Worm (Caenorhabditis elegans) whole organism, young adult: ENCODE data around the gene Y71H2AM.14.

Source experiments
- B0019.2 ChIP-seq: fragments of 200-800 bp; sonication (Bioruptor generic); conservative IDR thresholded peaks from 2 replicates; pipeline ENCODE4 v1.3.6; 2022; ENCODE audit warnings: missing genetic modification reagents, missing genetic modification characterization, missing compliant biosample characterization
- B0336.3 ChIP-seq: fragments of 200-800 bp; sonication (Bioruptor generic); IDR thresholded peaks from 2 replicates; pipeline ENCODE4 v1.3.6; 2022; ENCODE audit warnings: missing genetic modification characterization, missing compliant biosample characterization
- F57A8.1 ChIP-seq: fragments of 200-800 bp; sonication (Bioruptor generic); optimal IDR thresholded peaks from 2 replicates; lab custom pipeline; 2018; ENCODE audit warnings: mild to moderate bottlenecking, missing genetic modification characterization, moderate library complexity, missing compliant biosample characterization
- Y53F4B.3 ChIP-seq: fragments of 200-800 bp; sonication (Bioruptor generic); IDR thresholded peaks from 2 replicates; pipeline ENCODE4 v1.3.6; 2022; ENCODE audit warnings: missing genetic modification reagents, missing genetic modification characterization, missing compliant biosample characterization
- Y53G8AR.9 ChIP-seq: fragments of 200-800 bp; sonication (Bioruptor generic); conservative IDR thresholded peaks from 2 replicates; pipeline ENCODE4 v1.3.6; 2022; ENCODE audit warnings: missing genetic modification reagents, missing genetic modification characterization, missing compliant biosample characterization
- akir-1 ChIP-seq: fragments of 200-800 bp; sonication (Bioruptor generic); optimal IDR thresholded peaks from 2 replicates; lab custom pipeline; 2018; ENCODE audit warnings: mild to moderate bottlenecking, missing genetic modification characterization, moderate library complexity, missing compliant biosample characterization
- atf-7 ChIP-seq: sonication (generic microtip); optimal IDR thresholded peaks from 2 replicates; lab custom pipeline; 2017; ENCODE audit warnings: mild to moderate bottlenecking, missing genetic modification characterization, missing compliant biosample characterization
- attf-3 ChIP-seq: fragments of 200-800 bp; sonication (Bioruptor generic); conservative IDR thresholded peaks from 2 replicates; pipeline ENCODE4 v1.3.6; 2022; ENCODE audit warnings: missing genetic modification reagents, missing genetic modification characterization, missing compliant biosample characterization
- attf-5 ChIP-seq: fragments of 200-800 bp; sonication (Bioruptor generic); optimal IDR thresholded peaks from 2 replicates; lab custom pipeline; 2018; ENCODE audit warnings: mild to moderate bottlenecking, missing genetic modification characterization, missing compliant biosample characterization
- cebp-1 ChIP-seq, 2 experiments: fragments of 200-800 bp in 1 of 2; sonication (Bioruptor generic) in 1 of 2; sonication (generic microtip) in 1 of 2; IDR thresholded peaks in 1 of 2; optimal IDR thresholded peaks in 1 of 2; 2 replicates each; pipeline versions ENCODE4 v1.3.6 to Lab custom; 2017 to 2022; ENCODE audit warnings: missing compliant biosample characterization in 2 of 2, missing genetic modification characterization in 2 of 2, mild to moderate bottlenecking in 1 of 2, missing genetic modification reagents in 1 of 2, moderate library complexity in 1 of 2
- ceh-40 ChIP-seq: fragments of 200-800 bp; sonication (Bioruptor generic); IDR thresholded peaks from 2 replicates; pipeline ENCODE4 v1.3.6; 2022; ENCODE audit warnings: missing genetic modification characterization, missing compliant biosample characterization
- chd-7 ChIP-seq: sonication (generic microtip); optimal IDR thresholded peaks from 2 replicates; lab custom pipeline; 2016; ENCODE audit warnings: mild to moderate bottlenecking, missing genetic modification characterization, moderate library complexity, missing compliant biosample characterization
- dox-1 ChIP-seq: fragments of 200-800 bp; sonication (Bioruptor generic); IDR thresholded peaks from 2 replicates; pipeline ENCODE4 v1.3.6; 2022; ENCODE audit warnings: missing genetic modification reagents, missing genetic modification characterization, missing compliant biosample characterization
- egl-18 ChIP-seq: fragments of 200-800 bp; sonication (Bioruptor generic); IDR thresholded peaks from 2 replicates; pipeline ENCODE4 v1.3.6; 2022; ENCODE audit warnings: missing genetic modification reagents, missing genetic modification characterization, missing compliant biosample characterization
- egrh-3 ChIP-seq: fragments of 200-800 bp; sonication (Bioruptor generic); IDR thresholded peaks from 2 replicates; pipeline ENCODE4 v1.3.6; 2022; ENCODE audit warnings: missing genetic modification reagents, missing genetic modification characterization, missing compliant biosample characterization
- ekl-4 ChIP-seq: fragments of 200-800 bp; sonication (Bioruptor generic); IDR thresholded peaks from 2 replicates; pipeline ENCODE4 v1.3.6; 2022; ENCODE audit warnings: missing genetic modification reagents, missing genetic modification characterization, missing compliant biosample characterization
- ets-4 ChIP-seq: fragments of 200-800 bp; sonication (Bioruptor generic); optimal IDR thresholded peaks from 2 replicates; lab custom pipeline; 2018; ENCODE audit warnings: mild to moderate bottlenecking, missing genetic modification characterization, missing compliant biosample characterization
- hmg-20 ChIP-seq: fragments of 200-800 bp; sonication (Bioruptor generic); IDR thresholded peaks from 2 replicates; pipeline ENCODE4 v1.3.6; 2022; ENCODE audit warnings: missing genetic modification reagents, missing genetic modification characterization, missing compliant biosample characterization
- hrde-1 ChIP-seq: sonication (generic microtip); optimal IDR thresholded peaks from 2 replicates; lab custom pipeline; 2016; ENCODE audit warnings: missing genetic modification characterization, mild to moderate bottlenecking, missing compliant biosample characterization, moderate library complexity, missing genotype, missing genetic modification reagents, borderline replicate concordance
- let-607 ChIP-seq, 2 experiments: fragments of 200-800 bp in 1 of 2; sonication (Bioruptor generic) in 1 of 2; sonication (generic microtip) in 1 of 2; optimal IDR thresholded peaks; 2 replicates each; lab custom pipeline; 2016 to 2018; ENCODE audit warnings: mild to moderate bottlenecking in 2 of 2, missing compliant biosample characterization in 2 of 2, missing genetic modification characterization in 2 of 2, moderate library complexity in 2 of 2, missing genotype in 1 of 2
- lin-26 ChIP-seq: fragments of 200-800 bp; sonication (Bioruptor generic); IDR thresholded peaks from 2 replicates; pipeline ENCODE4 v1.3.6; 2022; ENCODE audit warnings: missing genetic modification reagents, missing genetic modification characterization, missing compliant biosample characterization
- lin-54 ChIP-seq: fragments of 200-800 bp; sonication (Bioruptor generic); optimal IDR thresholded peaks from 2 replicates; lab custom pipeline; 2018; ENCODE audit warnings: mild to moderate bottlenecking, missing genetic modification characterization, missing compliant biosample characterization
- mcd-1 ChIP-seq: fragments of 200-800 bp; sonication (Bioruptor generic); IDR thresholded peaks from 2 replicates; pipeline ENCODE4 v1.3.6; 2022; ENCODE audit warnings: missing genetic modification reagents, missing genetic modification characterization, missing compliant biosample characterization
- nfya-2 ChIP-seq: fragments of 200-800 bp; sonication (Bioruptor generic); IDR thresholded peaks from 2 replicates; pipeline ENCODE4 v1.3.6; 2022; ENCODE audit warnings: missing genetic modification reagents, missing genetic modification characterization, missing compliant biosample characterization
- nfyb-1 ChIP-seq: fragments of 200-800 bp; sonication (Bioruptor generic); IDR thresholded peaks from 2 replicates; pipeline ENCODE4 v1.3.6; 2022; ENCODE audit warnings: missing genetic modification reagents, missing genetic modification characterization, missing compliant biosample characterization
- nhr-179 ChIP-seq: sonication (generic microtip); optimal IDR thresholded peaks from 2 replicates; lab custom pipeline; 2016; ENCODE audit warnings: mild to moderate bottlenecking, missing genetic modification characterization, missing compliant biosample characterization
- nhr-80 ChIP-seq: sonication (generic microtip); optimal IDR thresholded peaks from 2 replicates; lab custom pipeline; 2016; ENCODE audit warnings: missing genetic modification characterization, missing compliant biosample characterization
- nhr-90 ChIP-seq: sonication (generic microtip); optimal IDR thresholded peaks from 2 replicates; lab custom pipeline; 2016; ENCODE audit warnings: missing genotype, mild to moderate bottlenecking, missing genetic modification characterization, missing compliant biosample characterization
- pha-4 ChIP-seq: fragments of 150-350 bp; sonication (generic microtip); optimal IDR thresholded peaks from 2 replicates; lab custom pipeline; 2014; ENCODE audit warnings: missing biosample characterization, missing genetic modification reagents, missing genetic modification characterization
- repo-1 ChIP-seq: sonication (generic microtip); optimal IDR thresholded peaks from 2 replicates; lab custom pipeline; 2017; ENCODE audit warnings: mild to moderate bottlenecking, missing genetic modification characterization, missing compliant biosample characterization
- rpc-1 ChIP-seq, 2 experiments: fragments of 150-350 bp in 1 of 2; sonication (generic microtip) in 1 of 2; optimal IDR thresholded peaks; 2 replicates each; lab custom pipeline; 2014 to 2018; ENCODE audit warnings: missing biosample characterization in 1 of 2, missing genetic modification characterization in 1 of 2, missing genetic modification reagents in 1 of 2, missing genotype in 1 of 2
- snpc-1.1 ChIP-seq: sonication (generic microtip); optimal IDR thresholded peaks from 2 replicates; lab custom pipeline; 2017; ENCODE audit warnings: missing genetic modification characterization, mild to moderate bottlenecking, missing compliant biosample characterization, antibody characterized with exemption, moderate library complexity, missing genotype, missing genetic modification reagents; ENCODE audit not compliant: insufficient read depth
- snpc-1.3 ChIP-seq: sonication (generic microtip); optimal IDR thresholded peaks from 2 replicates; lab custom pipeline; 2017; ENCODE audit warnings: missing genetic modification characterization, mild to moderate bottlenecking, missing compliant biosample characterization, antibody characterized with exemption, moderate library complexity, missing genotype, missing genetic modification reagents; ENCODE audit not compliant: insufficient read depth
- tbx-9 ChIP-seq: sonication (generic microtip); optimal IDR thresholded peaks from 2 replicates; lab custom pipeline; 2016; ENCODE audit warnings: borderline replicate concordance, missing genetic modification characterization, inconsistent platforms, missing compliant biosample characterization

Gene Y71H2AM.14

DNA sequence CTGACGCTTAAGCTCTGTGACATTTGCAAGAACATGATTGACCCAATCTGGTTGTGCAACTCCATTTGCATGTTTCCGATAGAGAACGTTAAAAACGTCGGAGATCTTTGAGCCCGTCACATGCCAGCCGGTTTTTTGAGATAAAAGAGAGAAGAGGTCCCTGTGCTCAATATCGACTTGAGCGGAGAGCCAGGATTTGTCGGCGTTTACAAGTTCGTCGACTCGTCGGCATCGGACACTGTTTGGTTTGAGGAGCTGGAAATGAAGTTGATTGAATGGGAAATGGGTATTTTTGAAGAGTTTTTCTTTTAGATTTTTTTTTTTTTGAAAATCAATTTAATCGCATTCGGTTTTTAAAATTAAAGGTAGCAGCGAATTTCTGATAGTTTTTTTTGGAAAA, 11.6 kb upstream of the Y71H2AM.14 start:
- TF ChIP-seq F57A8.1 = no peak
- TF ChIP-seq lin-26 (GFP tag; lab: Robert Waterston, UW) = 0 out of 2 replicates have a peak, but pooled peaks have one; percentile 29

DNA sequence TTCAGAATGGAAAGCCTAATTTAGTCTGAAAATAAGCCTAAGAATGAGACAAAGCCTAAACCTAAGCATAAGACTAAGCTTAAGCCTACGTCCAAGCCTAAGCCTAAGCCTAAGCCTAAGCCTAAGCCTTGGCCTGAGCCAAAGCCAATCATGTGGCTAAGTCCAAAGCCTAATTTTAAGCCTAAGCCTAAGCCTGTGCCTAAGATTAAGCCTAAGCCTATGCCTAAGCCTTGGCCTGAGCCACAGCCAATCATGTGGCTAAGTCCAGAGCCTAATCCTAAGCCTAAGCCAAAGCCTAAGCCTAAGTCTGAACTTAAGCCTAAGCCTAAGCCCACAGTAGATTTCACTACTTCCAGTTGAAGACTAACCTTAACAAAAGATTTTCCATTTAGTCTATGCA, 11.0 kb upstream of the Y71H2AM.14 start:
- TF ChIP-seq nfya-2 (GFP tag; lab: Robert Waterston, UW) = no peak
- no peak for TF ChIP-seq repo-1
- no peak for TF ChIP-seq egl-18 (GFP tag; lab: Robert Waterston, UW)
- no peak for TF ChIP-seq egrh-3 (GFP tag; lab: Robert Waterston, UW)

DNA sequence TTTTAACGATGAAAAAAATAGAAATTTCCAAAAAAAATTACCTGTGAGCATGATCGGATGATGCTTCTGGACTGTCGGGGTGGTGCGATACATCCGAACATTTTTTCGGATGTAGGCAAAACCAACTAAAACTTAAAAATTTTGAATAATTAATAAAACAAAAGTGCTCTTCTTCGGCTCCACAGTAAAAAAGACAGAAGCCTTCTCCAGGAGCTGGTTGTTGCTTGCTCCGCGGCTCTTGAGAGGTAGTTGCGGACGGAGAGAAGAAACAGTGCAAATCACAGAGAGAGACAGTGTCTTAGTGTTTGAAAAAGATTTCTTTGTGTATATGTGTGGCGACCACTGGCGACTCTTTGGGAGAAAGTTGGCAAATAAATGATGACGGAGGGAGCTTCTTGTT, 9.8 kb upstream of the Y71H2AM.14 start, which contains the start of gene gldi-9:
gldi-9 (minus strand) TSS at position 101 of the 400 bp plus-strand sequence.
- TF ChIP-seq lin-26 (GFP tag; lab: Robert Waterston, UW) = no peak
- no peak for TF ChIP-seq hmg-20 (GFP tag; lab: Robert Waterston, UW)
- no peak for TF ChIP-seq snpc-1.3 (tag; lab: Kevin White, UChicago)
- no peak for TF ChIP-seq tbx-9 (tag; lab: Kevin White, UChicago)

DNA sequence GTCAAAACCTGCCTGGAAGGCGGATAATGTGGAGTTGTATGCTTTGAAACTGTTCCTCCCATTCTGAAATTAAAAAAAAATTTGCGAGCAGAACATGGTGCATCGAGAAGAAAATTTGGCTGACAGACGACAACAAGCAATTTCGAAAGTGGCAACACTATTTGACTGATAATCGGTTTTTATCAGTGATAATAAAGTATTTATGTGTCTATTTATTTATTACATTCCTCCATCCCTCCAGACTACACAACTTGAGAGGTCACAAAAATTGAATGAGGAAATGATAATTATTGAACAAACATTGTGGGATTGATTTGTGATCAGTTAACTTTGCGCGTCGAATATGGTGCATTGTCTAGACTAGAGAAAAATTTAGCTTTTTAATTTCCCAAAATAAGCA, 7.0 kb downstream of the Y71H2AM.14 start, which contains the start of gene cest-25:
cest-25 (minus strand) TSS at position 63 of the 400 bp plus-strand sequence.
- TF ChIP-seq cebp-1 (GFP tag; IDR thresholded peaks at IDR 0.05; lab: Robert Waterston, UW) = no peak
- TF ChIP-seq cebp-1 (tag; optimal IDR thresholded peaks at IDR 0.05; lab: Kevin White, UChicago) = peak; percentile 57
- no peak for TF ChIP-seq Y53F4B.3 (GFP tag; lab: Robert Waterston, UW)
- TF ChIP-seq ets-4 = peak; percentile 50
- peak; percentile 88 for TF ChIP-seq nhr-80 (tag; lab: Kevin White, UChicago)
- peak; percentile 33 for TF ChIP-seq attf-5 (GFP tag; lab: Kevin White, UChicago)
- peak; percentile 73 for TF ChIP-seq pha-4 (tag; lab: Kevin White, UChicago)
- TF ChIP-seq, all 124 proteins: peak for 5

DNA sequence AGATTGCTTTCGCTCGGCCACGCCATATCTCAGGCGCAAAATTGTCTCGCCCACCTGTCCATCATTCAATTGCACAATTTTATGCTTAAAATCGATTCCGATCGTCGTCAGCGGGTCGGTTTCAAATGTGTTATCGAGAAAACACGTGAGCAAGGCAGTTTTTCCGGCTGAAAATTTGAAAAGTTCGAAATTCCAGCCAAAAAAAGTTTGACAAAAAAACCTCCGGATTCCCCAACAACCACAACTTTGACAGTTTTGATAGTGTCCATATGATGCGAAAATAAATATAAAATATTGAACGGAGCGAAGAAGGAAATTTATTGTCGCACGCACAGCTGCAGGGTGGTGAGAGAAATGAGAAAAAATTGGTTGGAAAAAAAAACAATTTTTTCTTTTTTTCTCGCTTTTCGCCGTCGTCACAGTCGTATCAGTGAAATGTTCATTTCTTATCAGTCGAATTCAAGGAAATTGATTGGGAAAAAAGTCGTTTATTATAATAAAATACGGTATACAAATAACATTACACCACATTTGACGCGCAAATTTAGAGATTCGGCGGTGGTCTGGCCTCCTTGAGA, 12.8 kb downstream of the Y71H2AM.14 start, which contains the start of gene Y71H2AM.12:
Y71H2AM.12 (minus strand) TSS at position 486 of the 578 bp plus-strand sequence.
- no peak for TF ChIP-seq attf-3 (GFP tag; lab: Robert Waterston, UW)
- TF ChIP-seq cebp-1 (GFP tag; IDR thresholded peaks at IDR 0.05; lab: Robert Waterston, UW) = no peak
- TF ChIP-seq cebp-1 (tag; optimal IDR thresholded peaks at IDR 0.05; lab: Kevin White, UChicago) = peak; percentile 38
- no peak for TF ChIP-seq mcd-1 (GFP tag; lab: Robert Waterston, UW)
- TF ChIP-seq dox-1 (GFP tag; lab: Robert Waterston, UW) = peak; percentile 39
- TF ChIP-seq nhr-80 (tag; lab: Kevin White, UChicago) = peak; percentile 88
- no peak for TF ChIP-seq Y53G8AR.9 (GFP tag; lab: Robert Waterston, UW)
- TF ChIP-seq chd-7 (tag; lab: Kevin White, UChicago) = no peak
- TF ChIP-seq B0336.3 = 0 out of 2 replicates have a peak, but pooled peaks have one; percentile 38
- no peak for TF ChIP-seq nfya-2 (GFP tag; lab: Robert Waterston, UW)
- TF ChIP-seq akir-1 (GFP tag; lab: Kevin White, UChicago) = no peak
- peak; percentile 20 for TF ChIP-seq nhr-90 (tag; lab: Kevin White, UChicago)
- TF ChIP-seq egl-18 (GFP tag; lab: Robert Waterston, UW) = no peak
- no peak for TF ChIP-seq rpc-1 (optimal IDR thresholded peaks at IDR 0.05; lab: Kevin White, UChicago)
- no peak for TF ChIP-seq rpc-1 (tag; optimal IDR thresholded peaks at IDR 0.05; lab: Kevin White, UChicago)
- no peak for TF ChIP-seq lin-54 (GFP tag; lab: Kevin White, UChicago)
- TF ChIP-seq ceh-40 (GFP tag; lab: Robert Waterston, UW) = no peak
- no peak for TF ChIP-seq B0019.2 (GFP tag; lab: Robert Waterston, UW)
- no peak for TF ChIP-seq atf-7 (tag; lab: Kevin White, UChicago)
- no peak for TF ChIP-seq snpc-1.3 (tag; lab: Kevin White, UChicago)
- TF ChIP-seq nfyb-1 (GFP tag; lab: Robert Waterston, UW) = no peak
- TF ChIP-seq F57A8.1 = no peak
- TF ChIP-seq let-607 (tag; optimal IDR thresholded peaks at IDR 0.05; lab: Kevin White, UChicago) = peak in 1 of 2 experiments; percentile 44
- TF ChIP-seq snpc-1.1 (tag; lab: Kevin White, UChicago) = no peak
- TF ChIP-seq ets-4 = peak; percentile 43
- TF ChIP-seq ekl-4 (GFP tag; lab: Robert Waterston, UW) = no peak
- TF ChIP-seq attf-5 (GFP tag; lab: Kevin White, UChicago) = peak; percentile 59
- no peak for TF ChIP-seq nhr-179 (tag; lab: Kevin White, UChicago)
- no peak for TF ChIP-seq hrde-1 (tag; lab: Kevin White, UChicago)
